Fruit fly (Drosophila melanogaster): ENCODE results near the gene crn.

crn gene

DNA sequence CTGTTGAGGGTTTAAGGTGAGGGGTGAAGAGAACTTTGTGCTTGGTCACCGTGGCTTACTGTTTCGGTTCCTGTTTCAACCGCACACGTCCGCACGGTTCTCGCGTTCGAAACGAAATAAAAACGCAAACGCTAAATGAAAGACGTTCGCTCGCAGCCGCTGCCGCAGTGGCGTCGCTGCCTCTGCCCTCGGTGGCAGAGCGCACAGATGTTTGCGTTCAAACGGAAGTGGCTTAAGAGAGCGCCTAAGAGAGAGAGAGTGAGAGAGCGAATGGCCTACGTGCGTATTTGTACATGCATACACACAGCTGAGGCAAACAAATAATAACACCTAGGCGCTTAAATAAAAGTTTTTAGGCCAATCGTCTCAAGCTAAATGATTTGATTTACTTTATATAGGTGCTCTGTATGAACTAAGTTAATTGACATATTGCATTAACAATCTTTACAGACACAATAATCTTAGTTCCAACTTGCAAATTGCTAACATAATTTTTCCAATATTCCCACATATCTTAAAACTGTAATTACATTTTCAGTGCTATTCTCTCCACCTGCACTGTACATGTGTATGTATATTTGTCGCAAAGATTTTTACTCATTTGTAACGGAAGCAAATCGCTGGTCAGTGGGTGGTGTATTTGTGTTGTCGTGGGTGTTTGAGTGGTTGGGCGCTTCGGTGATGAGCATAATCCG, 43.7 kb upstream of the crn start, which contains the start of gene CG2865 (continued):
- peak; percentile 72 for TF ChIP-seq CG11247 (GFP tag; IDR thresholded peaks at IDR 0.05)
- peak; percentile 89 for TF ChIP-seq CG11398 (GFP tag; optimal IDR thresholded peaks at IDR 0.05)
- peak; percentile 78 for TF ChIP-seq CG31224 (GFP tag; IDR thresholded peaks at IDR 0.05)
- TF ChIP-seq dmrt99B (tag; optimal IDR thresholded peaks at IDR 0.05): peak; percentile 97
- TF ChIP-seq CG14667 (GFP tag; IDR thresholded peaks at IDR 0.05): peak; percentile 75
- peak; percentile 29; the same call in 2 of the 3 replicates for TF ChIP-seq gce (GFP tag; IDR thresholded peaks at IDR 0.05)
- peak; percentile 94 for TF ChIP-seq ATbp (GFP tag; optimal IDR thresholded peaks at IDR 0.05)
- peak; percentile 77 for TF ChIP-seq Atf3 (GFP tag; optimal IDR thresholded peaks at IDR 0.05)
- TF ChIP-seq Camta (GFP tag; optimal IDR thresholded peaks at IDR 0.05): peak; percentile 92
- peak; percentile 77 for TF ChIP-seq ranshi (GFP tag; IDR thresholded peaks at IDR 0.05)
- peak; percentile 89 for TF ChIP-seq her (GFP tag; optimal IDR thresholded peaks at IDR 0.05)
- TF ChIP-seq CG32767 (GFP tag; IDR thresholded peaks at IDR 0.05): peak; percentile 90
- TF ChIP-seq CG1602 (GFP tag; optimal IDR thresholded peaks at IDR 0.05): peak; percentile 87
- peak; percentile 95 for TF ChIP-seq CG17829 (tag; optimal IDR thresholded peaks at IDR 0.05)
- TF ChIP-seq Sox102F (GFP tag; optimal IDR thresholded peaks at IDR 0.05): peak; percentile 93
- no peak for TF ChIP-seq br (optimal IDR thresholded peaks at IDR 0.05)
- TF ChIP-seq fu2 (GFP tag; optimal IDR thresholded peaks at IDR 0.05): peak; percentile 79
- peak; percentile 59; the same call in 1 of the 2 replicates for TF ChIP-seq CG5953 (GFP tag; IDR thresholded peaks at IDR 0.05)
- TF ChIP-seq ara (GFP tag; IDR thresholded peaks at IDR 0.05): peak; percentile 84
- TF ChIP-seq CG11504 (tag; optimal IDR thresholded peaks at IDR 0.05): peak; percentile 96
- peak; percentile 70 for TF ChIP-seq CG8765 (GFP tag; IDR thresholded peaks at IDR 0.05)
- peak; percentile 91 for TF ChIP-seq Xbp1 (GFP tag; optimal IDR thresholded peaks at IDR 0.05)
- TF ChIP-seq oc (tag; optimal IDR thresholded peaks at IDR 0.05): peak; percentile 88
- peak; percentile 98 for TF ChIP-seq CG8924 (tag; optimal IDR thresholded peaks at IDR 0.05)
- TF ChIP-seq D19B (GFP tag; optimal IDR thresholded peaks at IDR 0.05): peak; percentile 87
- TF ChIP-seq Blimp-1 (GFP tag; optimal IDR thresholded peaks at IDR 0.05): peak; percentile 91
- peak; percentile 80 for TF ChIP-seq croc (GFP tag; conservative IDR thresholded peaks at IDR 0.05)
- TF ChIP-seq CG18262 (tag; optimal IDR thresholded peaks at IDR 0.05): peak; percentile 95
- peak in 1 of 2 experiments; percentile 66 for TF ChIP-seq crp (GFP tag; optimal IDR thresholded peaks at IDR 0.05)
- TF ChIP-seq HLH54F (GFP tag; optimal IDR thresholded peaks at IDR 0.05): peak; percentile 92
- peak; percentile 94 for TF ChIP-seq seq (GFP tag; IDR thresholded peaks at IDR 0.05)
- TF ChIP-seq vfl (GFP tag; optimal IDR thresholded peaks at IDR 0.05): peak; percentile 78
- peak; percentile 57; the same call in 1 of the 2 replicates for TF ChIP-seq CG42726 (GFP tag; IDR thresholded peaks at IDR 0.05; ENCODE audit: partially characterized antibody)
- no peak for TF ChIP-seq CG16813 (GFP tag; IDR thresholded peaks at IDR 0.05; ENCODE audit: partially characterized antibody)
- no peak for TF ChIP-seq aop (GFP tag; IDR thresholded peaks at IDR 0.05)
- peak; percentile 62 for TF ChIP-seq Ravus (GFP tag; IDR thresholded peaks at IDR 0.05)
- TF ChIP-seq kni (GFP tag; optimal IDR thresholded peaks at IDR 0.05): peak; percentile 97
- TF ChIP-seq chm (GFP tag; IDR thresholded peaks at IDR 0.05): peak; percentile 86
- TF ChIP-seq maf-S (GFP tag; optimal IDR thresholded peaks at IDR 0.05): peak; percentile 91
- TF ChIP-seq pzg (GFP tag; optimal IDR thresholded peaks at IDR 0.05): peak; percentile 6
- TF ChIP-seq esg (GFP tag; conservative IDR thresholded peaks at IDR 0.05): peak; percentile 85
- TF ChIP-seq Chrac-16 (GFP tag; optimal IDR thresholded peaks at IDR 0.05): peak; percentile 90
- TF ChIP-seq fru (optimal IDR thresholded peaks at IDR 0.05): no peak
- peak; percentile 57 for TF ChIP-seq TFAM (GFP tag; optimal IDR thresholded peaks at IDR 0.05)
- TF ChIP-seq al (GFP tag; IDR thresholded peaks at IDR 0.05): peak; percentile 84
- no peak for TF ChIP-seq CG7963 (GFP tag; IDR thresholded peaks at IDR 0.05; ENCODE audit: partially characterized antibody)
- TF ChIP-seq wor (GFP tag; IDR thresholded peaks at IDR 0.05): peak; percentile 73
- TF ChIP-seq CG4404 (GFP tag; IDR thresholded peaks at IDR 0.05): peak; percentile 83
- peak; percentile 88 for TF ChIP-seq slbo (GFP tag; IDR thresholded peaks at IDR 0.05)
- TF ChIP-seq CG3163 (GFP tag; optimal IDR thresholded peaks at IDR 0.05): peak; percentile 99
